Fruit fly (Drosophila melanogaster): ENCODE measurements around the gene Rpt3.

Gene Rpt3

DNA sequence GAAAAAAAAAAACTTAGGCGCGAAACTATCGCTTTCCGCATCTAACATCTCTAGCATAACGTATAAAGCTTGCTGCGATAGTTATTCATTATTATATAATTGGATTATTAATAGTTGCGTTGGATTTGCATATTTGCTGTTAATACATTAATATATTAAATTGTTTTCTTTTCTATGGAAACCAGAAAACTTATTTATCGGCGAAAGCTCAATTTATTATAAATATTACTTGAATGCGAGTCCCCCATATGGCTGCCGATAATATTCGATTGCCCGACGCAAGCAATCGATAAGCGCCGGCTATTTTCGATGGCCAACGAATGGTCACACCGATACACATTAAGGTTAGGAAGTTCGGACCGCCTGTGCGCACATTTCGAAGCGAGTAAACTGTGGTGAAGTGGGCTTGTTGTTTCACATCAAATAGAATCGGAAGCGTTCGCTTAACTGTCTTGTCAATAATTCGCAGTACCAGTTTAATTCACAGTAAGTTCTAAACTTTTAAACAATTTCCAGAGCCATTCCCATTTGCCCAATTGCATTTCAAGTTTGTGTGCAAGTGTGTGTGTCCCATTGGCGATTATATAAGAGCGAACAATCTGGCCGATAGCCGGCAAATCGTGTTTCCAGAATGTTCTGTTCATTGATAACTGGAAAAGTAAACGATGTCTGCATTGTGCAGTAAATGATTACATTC lies 16.6 kb upstream of the Rpt3 start, which contains the start of gene Hsp60A (continued):
- TF ChIP-seq CG17912 (GFP tag; optimal IDR thresholded peaks at IDR 0.05): no peak
- no peak for TF ChIP-seq H15 (GFP tag; IDR thresholded peaks at IDR 0.05)
- TF ChIP-seq CG5953 (GFP tag; IDR thresholded peaks at IDR 0.05): no peak
- TF ChIP-seq CG11247 (GFP tag; IDR thresholded peaks at IDR 0.05): 0 out of 2 replicates have a peak, but pooled peaks have one; percentile 14
- TF ChIP-seq CG1024 (GFP tag; IDR thresholded peaks at IDR 0.05): no peak
- TF ChIP-seq Dbx (GFP tag; IDR thresholded peaks at IDR 0.05): peak; percentile 48; the same call in 1 of the 3 replicates
- TF ChIP-seq CG13624 (GFP tag; optimal IDR thresholded peaks at IDR 0.05): no peak
- TF ChIP-seq Hsf (GFP tag; optimal IDR thresholded peaks at IDR 0.05): peak; percentile 41
- no peak for TF ChIP-seq Side (GFP tag; optimal IDR thresholded peaks at IDR 0.05)
- no peak for TF ChIP-seq Poxn (GFP tag; IDR thresholded peaks at IDR 0.05)
- peak; percentile 67 for TF ChIP-seq CG9797 (GFP tag; optimal IDR thresholded peaks at IDR 0.05)
- peak; percentile 47 for TF ChIP-seq trem (tag; optimal IDR thresholded peaks at IDR 0.05)
- no peak for TF ChIP-seq org-1 (GFP tag; optimal IDR thresholded peaks at IDR 0.05)
- no peak for TF ChIP-seq CG31365 (tag; optimal IDR thresholded peaks at IDR 0.05)
- TF ChIP-seq dmrt11E (tag; optimal IDR thresholded peaks at IDR 0.05): peak; percentile 33
- no peak for TF ChIP-seq CG6813 (GFP tag; optimal IDR thresholded peaks at IDR 0.05)
- TF ChIP-seq Pdp1 (GFP tag; optimal IDR thresholded peaks at IDR 0.05): peak in 1 of 2 experiments; percentile 96
- TF ChIP-seq Ets97D (GFP tag; optimal IDR thresholded peaks at IDR 0.05): peak; percentile 37
- no peak for TF ChIP-seq jigr1 (GFP tag; IDR thresholded peaks at IDR 0.05)
- TF ChIP-seq CG18619 (GFP tag; optimal IDR thresholded peaks at IDR 0.05): peak; percentile 17
- TF ChIP-seq CG7271 (tag; optimal IDR thresholded peaks at IDR 0.05): no peak
- TF ChIP-seq CG10321 (GFP tag; IDR thresholded peaks at IDR 0.05): no peak
- no peak for TF ChIP-seq aop (GFP tag; IDR thresholded peaks at IDR 0.05)
- peak; percentile 56 for TF ChIP-seq Rfx (GFP tag; IDR thresholded peaks at IDR 0.05)
- TF ChIP-seq chm (GFP tag; IDR thresholded peaks at IDR 0.05): no peak; the same call in 1 of the 2 replicates
- TF ChIP-seq Vsx1 (GFP tag; optimal IDR thresholded peaks at IDR 0.05): no peak
- TF ChIP-seq kay (GFP tag; optimal IDR thresholded peaks at IDR 0.05): peak; percentile 15

DNA sequence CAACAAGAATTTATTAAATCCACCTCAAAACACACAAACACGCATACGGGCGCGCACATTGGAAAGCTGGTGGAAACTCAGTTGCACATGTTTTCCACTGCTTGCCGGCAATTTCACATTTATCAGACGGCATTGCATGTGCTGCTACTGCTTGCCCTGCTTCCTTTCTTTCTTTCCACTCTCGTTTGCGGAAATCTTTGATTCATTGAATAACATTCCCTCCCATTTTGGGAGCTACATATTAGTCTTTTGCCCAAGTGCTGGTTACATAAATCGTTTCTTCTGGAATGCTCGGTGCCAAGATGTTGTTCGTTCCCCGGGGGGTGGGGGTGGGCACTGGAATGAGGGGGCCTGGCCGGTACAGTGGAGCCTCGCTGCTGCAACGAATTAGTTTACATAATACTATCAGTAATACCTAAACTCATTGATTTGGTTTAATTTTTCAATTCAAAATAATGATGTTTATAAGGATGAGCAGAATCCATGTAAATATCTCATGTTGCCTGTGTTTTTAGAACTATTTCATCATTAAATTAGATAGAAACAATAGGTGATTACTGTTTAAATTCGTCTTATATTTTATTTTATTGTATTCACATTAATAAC lies 16.0 kb upstream of the Rpt3 start:
- TF ChIP-seq Gug (GFP tag; IDR thresholded peaks at IDR 0.05): peak; percentile 12; the same call in 1 of the 4 replicates
- peak; percentile 30 for TF ChIP-seq CG2120 (GFP tag; optimal IDR thresholded peaks at IDR 0.05)
- no peak for TF ChIP-seq prd (optimal IDR thresholded peaks at IDR 0.05)
- TF ChIP-seq prd (GFP tag; IDR thresholded peaks at IDR 0.05): peak; percentile 36; the same call in 1 of the 3 replicates
- peak; percentile 45 for TF ChIP-seq HLH3B (GFP tag; IDR thresholded peaks at IDR 0.05)
- no peak for TF ChIP-seq disco-r (GFP tag; optimal IDR thresholded peaks at IDR 0.05)
- TF ChIP-seq CG17359 (tag; optimal IDR thresholded peaks at IDR 0.05): peak; percentile 15
- peak; percentile 19; the same call in 1 of the 2 replicates for TF ChIP-seq CG14014 (GFP tag; IDR thresholded peaks at IDR 0.05)
- TF ChIP-seq Dfd (GFP tag; optimal IDR thresholded peaks at IDR 0.05): peak in 1 of 2 experiments; percentile 68
- 0 out of 3 replicates have a peak, but pooled peaks have one; percentile 16 for TF ChIP-seq CG2199 (GFP tag; IDR thresholded peaks at IDR 0.05)
- peak; percentile 38; the same call in 1 of the 2 replicates for TF ChIP-seq Ptx1 (GFP tag; IDR thresholded peaks at IDR 0.05)
- TF ChIP-seq pfk (GFP tag; optimal IDR thresholded peaks at IDR 0.05): no peak
- TF ChIP-seq CG1233 (GFP tag; optimal IDR thresholded peaks at IDR 0.05): no peak
- TF ChIP-seq CG31365 (tag; optimal IDR thresholded peaks at IDR 0.05): peak; percentile 98
- no peak for TF ChIP-seq CG6175 (GFP tag; IDR thresholded peaks at IDR 0.05)
- TF ChIP-seq bsh (GFP tag; optimal IDR thresholded peaks at IDR 0.05): peak in 1 of 2 experiments; percentile 31
- peak; percentile 14; the same call in 1 of the 2 replicates for TF ChIP-seq CG14441 (GFP tag; IDR thresholded peaks at IDR 0.05)
- 0 out of 3 replicates have a peak, but pooled peaks have one; percentile 7 for TF ChIP-seq ci (GFP tag; IDR thresholded peaks at IDR 0.05)
- TF ChIP-seq CG5953 (GFP tag; IDR thresholded peaks at IDR 0.05): no peak
- TF ChIP-seq insv (GFP tag; optimal IDR thresholded peaks at IDR 0.05): peak in 1 of 2 experiments; percentile 89
- peak; percentile 22 for TF ChIP-seq ind (GFP tag; optimal IDR thresholded peaks at IDR 0.05)
- peak; percentile 48 for TF ChIP-seq CG30403 (GFP tag; optimal IDR thresholded peaks at IDR 0.05)
- TF ChIP-seq bab2 (GFP tag; optimal IDR thresholded peaks at IDR 0.05): no peak
- TF ChIP-seq Oaz (GFP tag; IDR thresholded peaks at IDR 0.05): no peak
- no peak for TF ChIP-seq CG11695 (GFP tag; IDR thresholded peaks at IDR 0.05)
